Worm (Caenorhabditis elegans) whole organism, late embryonic: ENCODE results near the gene dpy-4.
A peak's percentile ranks its signal among the peaks of the same experiment; 100 is the strongest.

ENCODE experiments used
- C38D4.7 ChIP-seq: fragments of 200-800 bp; sonication (Bioruptor generic); optimal IDR thresholded peaks from 2 replicates; lab custom pipeline; 2018; ENCODE audit warnings: mild to moderate bottlenecking, missing genetic modification characterization, moderate library complexity, missing compliant biosample characterization
- F13H6.1 ChIP-seq: sonication (generic microtip); optimal IDR thresholded peaks from 2 replicates; lab custom pipeline; 2016; ENCODE audit warnings: missing genetic modification characterization, missing compliant biosample characterization
- K02D7.2 ChIP-seq: sonication (generic microtip); optimal IDR thresholded peaks from 2 replicates; lab custom pipeline; 2017; ENCODE audit warnings: mild to moderate bottlenecking, missing genetic modification characterization, missing compliant biosample characterization
- Y22D7AL.16 ChIP-seq: sonication (generic microtip); optimal IDR thresholded peaks from 2 replicates; lab custom pipeline; 2016; ENCODE audit warnings: missing genetic modification characterization, missing compliant biosample characterization
- ahr-1 ChIP-seq: sonication (generic microtip); optimal IDR thresholded peaks from 2 replicates; lab custom pipeline; 2016; ENCODE audit warnings: missing genetic modification characterization, missing compliant biosample characterization
- ama-1 ChIP-seq: fragments of 150-350 bp; optimal IDR thresholded peaks from 2 replicates; lab custom pipeline; 2014
- ceh-14 ChIP-seq: sonication (generic microtip); optimal IDR thresholded peaks from 2 replicates; lab custom pipeline; 2016; ENCODE audit warnings: missing genotype, missing genetic modification characterization, missing compliant biosample characterization
- ceh-34 ChIP-seq: sonication (generic microtip); optimal IDR thresholded peaks from 2 replicates; lab custom pipeline; 2016; ENCODE audit warnings: mild to moderate bottlenecking, missing genetic modification characterization, missing compliant biosample characterization
- ceh-45 ChIP-seq: fragments of 200-800 bp; sonication (Bioruptor generic); IDR thresholded peaks from 2 replicates; pipeline ENCODE4 v1.3.6; 2022; ENCODE audit warnings: missing genetic modification reagents, missing genetic modification characterization, missing compliant biosample characterization
- che-1 ChIP-seq: sonication (generic microtip); optimal IDR thresholded peaks from 2 replicates; lab custom pipeline; 2016; ENCODE audit warnings: mild to moderate bottlenecking, missing genetic modification characterization, missing compliant biosample characterization
- elt-2 ChIP-seq: sonication (generic microtip); optimal IDR thresholded peaks from 2 replicates; lab custom pipeline; 2016; ENCODE audit warnings: missing genetic modification reagents, missing genetic modification characterization, missing compliant biosample characterization
- elt-4 ChIP-seq: sonication (generic microtip); optimal IDR thresholded peaks from 2 replicates; lab custom pipeline; 2016; ENCODE audit warnings: missing genetic modification characterization, missing compliant biosample characterization
- eyg-1 ChIP-seq: sonication (generic microtip); optimal IDR thresholded peaks from 2 replicates; lab custom pipeline; 2016; ENCODE audit warnings: missing genotype, missing genetic modification characterization, missing compliant biosample characterization
- fkh-10 ChIP-seq: fragments of 150-350 bp; optimal IDR thresholded peaks from 2 replicates; lab custom pipeline; 2014; ENCODE audit warnings: missing biosample characterization, missing genetic modification reagents, missing genetic modification characterization
- fkh-6 ChIP-seq: sonication (generic microtip); optimal IDR thresholded peaks from 2 replicates; lab custom pipeline; 2016; ENCODE audit warnings: missing genetic modification characterization, missing compliant biosample characterization
- gmeb-2 ChIP-seq: sonication (generic microtip); optimal IDR thresholded peaks from 2 replicates; lab custom pipeline; 2016; ENCODE audit warnings: missing genetic modification characterization, inconsistent platforms, missing compliant biosample characterization
- hlh-15 ChIP-seq: sonication (generic microtip); optimal IDR thresholded peaks from 2 replicates; lab custom pipeline; 2016; ENCODE audit warnings: missing genetic modification characterization, missing compliant biosample characterization
- hlh-30 ChIP-seq: sonication (generic microtip); optimal IDR thresholded peaks from 2 replicates; lab custom pipeline; 2017; ENCODE audit warnings: antibody characterized with exemption, missing genetic modification characterization, missing compliant biosample characterization; ENCODE audit not compliant: insufficient read depth
- lim-6 ChIP-seq: sonication (generic microtip); optimal IDR thresholded peaks from 2 replicates; lab custom pipeline; 2016; ENCODE audit warnings: missing genetic modification characterization, missing compliant biosample characterization
- madf-2 ChIP-seq: sonication (generic microtip); optimal IDR thresholded peaks from 2 replicates; lab custom pipeline; 2017; ENCODE audit warnings: missing genetic modification characterization, missing compliant biosample characterization
- mec-3 ChIP-seq: sonication (generic microtip); optimal IDR thresholded peaks from 2 replicates; lab custom pipeline; 2016; ENCODE audit warnings: borderline replicate concordance, missing genetic modification characterization, missing compliant biosample characterization
- nfya-1 ChIP-seq: sonication (generic microtip); optimal IDR thresholded peaks from 2 replicates; lab custom pipeline; 2017; ENCODE audit warnings: missing genetic modification characterization, mild to moderate bottlenecking, missing compliant biosample characterization, antibody characterized with exemption, moderate library complexity
- nhr-232 ChIP-seq: sonication (generic microtip); optimal IDR thresholded peaks from 2 replicates; lab custom pipeline; 2016; ENCODE audit warnings: missing genetic modification characterization, missing compliant biosample characterization
- npax-4 ChIP-seq: sonication (generic microtip); optimal IDR thresholded peaks from 2 replicates; lab custom pipeline; 2016; ENCODE audit warnings: missing genetic modification characterization, missing compliant biosample characterization
- odd-2 ChIP-seq: sonication (generic microtip); optimal IDR thresholded peaks from 2 replicates; lab custom pipeline; 2017; ENCODE audit warnings: antibody characterized with exemption, mild to moderate bottlenecking, missing genetic modification characterization, missing compliant biosample characterization
- pag-3 ChIP-seq: sonication (generic microtip); optimal IDR thresholded peaks from 2 replicates; lab custom pipeline; 2016; ENCODE audit warnings: missing compliant biosample characterization, missing genetic modification characterization, borderline replicate concordance
- pax-1 ChIP-seq: fragments of 150-350 bp; optimal IDR thresholded peaks from 2 replicates; lab custom pipeline; 2014; ENCODE audit warnings: missing biosample characterization, missing genetic modification characterization
- pha-2 ChIP-seq: sonication (generic microtip); optimal IDR thresholded peaks from 2 replicates; lab custom pipeline; 2017; ENCODE audit warnings: mild to moderate bottlenecking, missing genetic modification characterization, missing compliant biosample characterization
- pha-4 ChIP-seq: fragments of 150-350 bp; optimal IDR thresholded peaks from 2 replicates; lab custom pipeline; 2018; ENCODE audit warnings: missing biosample characterization, missing genetic modification reagents, missing genetic modification characterization
- pqm-1 ChIP-seq: sonication (generic microtip); optimal IDR thresholded peaks from 2 replicates; lab custom pipeline; 2016; ENCODE audit warnings: missing genetic modification characterization, missing compliant biosample characterization
- pros-1 ChIP-seq: fragments of 150-350 bp; optimal IDR thresholded peaks from 2 replicates; lab custom pipeline; 2014; ENCODE audit warnings: missing biosample characterization, missing genetic modification reagents, missing genetic modification characterization
- rnt-1 ChIP-seq: sonication (generic microtip); optimal IDR thresholded peaks from 2 replicates; lab custom pipeline; 2016; ENCODE audit warnings: missing genetic modification characterization, missing compliant biosample characterization
- syd-9 ChIP-seq: sonication (generic microtip); optimal IDR thresholded peaks from 2 replicates; lab custom pipeline; 2016; ENCODE audit warnings: mild to moderate bottlenecking, missing genetic modification characterization, moderate library complexity, missing compliant biosample characterization
- tbx-2 ChIP-seq: sonication (generic microtip); optimal IDR thresholded peaks from 2 replicates; lab custom pipeline; 2016; ENCODE audit warnings: missing genetic modification characterization, missing compliant biosample characterization
- tbx-7 ChIP-seq: sonication (generic microtip); optimal IDR thresholded peaks from 2 replicates; lab custom pipeline; 2016; ENCODE audit warnings: missing genotype, missing genetic modification characterization, missing compliant biosample characterization
- ttx-3 ChIP-seq: sonication (generic microtip); optimal IDR thresholded peaks from 2 replicates; lab custom pipeline; 2016; ENCODE audit warnings: missing genetic modification reagents, missing genetic modification characterization, missing compliant biosample characterization
- unc-42 ChIP-seq: sonication (generic microtip); optimal IDR thresholded peaks from 2 replicates; lab custom pipeline; 2016; ENCODE audit warnings: missing genotype, missing genetic modification characterization, missing compliant biosample characterization
- unc-55 ChIP-seq: sonication (generic microtip); optimal IDR thresholded peaks from 2 replicates; lab custom pipeline; 2017; ENCODE audit warnings: missing biosample characterization, missing genetic modification reagents, missing genetic modification characterization
- ztf-16 ChIP-seq: sonication (generic microtip); optimal IDR thresholded peaks from 2 replicates; lab custom pipeline; 2017; ENCODE audit warnings: missing genetic modification characterization, missing compliant biosample characterization

dpy-4 gene

ce11 chrIV:15027884-15028283 lies 41.3 kb upstream of the dpy-4 start:
- no peak for TF ChIP-seq ama-1 (lab: Kevin White, UChicago)
- TF ChIP-seq odd-2 (tag; lab: Kevin White, UChicago): no peak
- no peak for TF ChIP-seq pha-2
- no peak for TF ChIP-seq gmeb-2 (tag; lab: Kevin White, UChicago)
- TF ChIP-seq pha-4: no peak
- peak; percentile 85 for TF ChIP-seq nfya-1 (tag; lab: Kevin White, UChicago)
- no peak for TF ChIP-seq madf-2

- TF ChIP-seq eyg-1 (tag; lab: Kevin White, UChicago) (no peak), ceh-45 (GFP tag; lab: Robert Waterston, UW) (no peak), nfya-1 (tag; lab: Kevin White, UChicago) (peak; percentile 97), pha-2 (no peak), rnt-1 (tag; lab: Kevin White, UChicago) (no peak), hlh-15 (tag; lab: Kevin White, UChicago) (no peak), lim-6 (tag; lab: Kevin White, UChicago) (no peak)
Observed at ce11 chrIV:15027334-15027733, 40.8 kb upstream of the dpy-4 start.

ce11 chrIV:15025384-15025783 lies 38.8 kb upstream of the dpy-4 start, which contains the start of gene fcd-2:
Gene fcd-2, plus strand, starts transcription at chrIV:15025710.
- TF ChIP-seq ceh-14 (no peak), pha-4 (no peak), C38D4.7 (GFP tag; lab: Kevin White, UChicago) (no peak), eyg-1 (tag; lab: Kevin White, UChicago) (no peak), K02D7.2 (no peak), unc-55 (no peak), hlh-15 (tag; lab: Kevin White, UChicago) (no peak), ceh-34 (tag; lab: Kevin White, UChicago) (no peak), madf-2 (no peak), hlh-30 (tag; lab: Kevin White, UChicago) (no peak), elt-2 (tag; lab: Kevin White, UChicago) (peak; percentile 29), pha-2 (peak; percentile 18), pag-3 (tag; lab: Kevin White, UChicago) (no peak), Y22D7AL.16 (no peak), nfya-1 (tag; lab: Kevin White, UChicago) (peak; percentile 39), unc-42 (tag; lab: Kevin White, UChicago) (no peak), lim-6 (tag; lab: Kevin White, UChicago) (no peak), ceh-45 (GFP tag; lab: Robert Waterston, UW) (no peak), nhr-232 (tag; lab: Kevin White, UChicago) (no peak), fkh-6 (tag; lab: Kevin White, UChicago) (no peak), npax-4 (tag; lab: Kevin White, UChicago) (no peak), tbx-2 (tag; lab: Kevin White, UChicago) (no peak), rnt-1 (tag; lab: Kevin White, UChicago) (no peak), fkh-10 (GFP tag; lab: Kevin White, UChicago) (no peak), pqm-1 (tag; lab: Kevin White, UChicago) (no peak), elt-4 (tag; lab: Kevin White, UChicago) (no peak)

- no peak for TF ChIP-seq ceh-45 (GFP tag; lab: Robert Waterston, UW)
- no peak for TF ChIP-seq ahr-1 (tag; lab: Kevin White, UChicago)
- TF ChIP-seq F13H6.1 (tag; lab: Kevin White, UChicago): no peak
- TF ChIP-seq tbx-7 (tag; lab: Kevin White, UChicago): no peak
- no peak for TF ChIP-seq npax-4 (tag; lab: Kevin White, UChicago)
- TF ChIP-seq lim-6 (tag; lab: Kevin White, UChicago): no peak
- TF ChIP-seq hlh-15 (tag; lab: Kevin White, UChicago): no peak
- no peak for TF ChIP-seq pha-4
- no peak for TF ChIP-seq unc-42 (tag; lab: Kevin White, UChicago)
- TF ChIP-seq elt-2 (tag; lab: Kevin White, UChicago): no peak
- TF ChIP-seq ztf-16 (tag; lab: Kevin White, UChicago): no peak
- no peak for TF ChIP-seq pha-2
- TF ChIP-seq syd-9 (tag; lab: Kevin White, UChicago): no peak
- no peak for TF ChIP-seq pax-1
- TF ChIP-seq che-1 (tag; lab: Kevin White, UChicago): no peak
- no peak for TF ChIP-seq eyg-1 (tag; lab: Kevin White, UChicago)
- TF ChIP-seq K02D7.2: no peak
- no peak for TF ChIP-seq mec-3 (tag; lab: Kevin White, UChicago)
- no peak for TF ChIP-seq pros-1 (tag; lab: Kevin White, UChicago)
- no peak for TF ChIP-seq ttx-3
Observed at ce11 chrIV:15024426-15024825, 37.8 kb upstream of the dpy-4 start.
